Fruit fly (Drosophila melanogaster) S2 (cell line): Measurements from ENCODE around the gene GlcAT-S.

Source experiments
- CG8478 ChIP-seq: fragments of >200 bp; optimal IDR thresholded peaks from 2 replicates; lab custom pipeline; 2018
- CTCF ChIP-seq, 2 experiments: fragments of >200 bp; optimal IDR thresholded peaks; 2 replicates each; lab custom pipeline; 2018

The GlcAT-S gene

DNA sequence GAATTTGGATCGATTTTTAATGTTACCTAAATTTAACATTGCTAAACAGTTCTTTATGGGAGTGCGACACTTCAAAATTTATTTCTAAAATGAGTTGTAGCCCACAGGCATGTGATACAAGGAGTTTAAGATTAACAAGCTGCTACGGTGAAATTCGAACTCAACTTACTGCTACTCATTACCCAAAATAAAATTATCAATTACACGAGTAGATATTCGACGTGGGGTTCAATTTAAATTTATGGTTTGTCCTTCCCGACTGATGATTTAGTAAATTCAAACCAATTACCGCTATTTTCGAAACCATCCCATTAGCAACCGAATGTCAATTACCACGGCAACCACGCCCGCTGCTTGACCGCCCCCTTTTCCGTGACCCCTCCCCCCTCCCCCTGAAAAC is 8.9 kb downstream of the GlcAT-S start, which contains the start of gene CG31882:
Gene CG31882 (minus strand): TSS at position 101 of the 400 bp plus-strand sequence.
- TF ChIP-seq CTCF (optimal IDR thresholded peaks at IDR 0.05; lab: Kevin White, UChicago): no peak
- TF ChIP-seq CG8478: no peak

DNA sequence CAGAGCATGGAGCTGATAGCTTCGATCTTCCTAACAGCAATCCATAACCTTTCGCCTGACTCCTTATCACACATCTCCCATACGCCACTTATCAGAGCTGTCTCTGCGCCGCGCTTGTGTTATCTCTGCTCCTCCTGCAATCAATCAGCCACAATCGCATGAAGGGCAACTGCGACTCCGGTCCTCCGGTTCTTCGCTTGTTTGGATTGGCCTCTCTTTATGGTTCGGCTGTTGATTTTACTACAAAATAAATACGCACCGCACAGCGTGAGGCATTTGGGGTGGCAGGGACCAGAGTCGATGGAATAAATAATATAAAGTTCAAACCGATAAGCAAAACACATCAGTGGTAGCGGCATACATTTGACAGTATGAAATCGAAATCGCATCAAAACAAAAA is 16.8 kb downstream of the GlcAT-S start:
- TF ChIP-seq CTCF (optimal IDR thresholded peaks at IDR 0.05; lab: Kevin White, UChicago): no peak
- TF ChIP-seq CG8478: no peak

DNA sequence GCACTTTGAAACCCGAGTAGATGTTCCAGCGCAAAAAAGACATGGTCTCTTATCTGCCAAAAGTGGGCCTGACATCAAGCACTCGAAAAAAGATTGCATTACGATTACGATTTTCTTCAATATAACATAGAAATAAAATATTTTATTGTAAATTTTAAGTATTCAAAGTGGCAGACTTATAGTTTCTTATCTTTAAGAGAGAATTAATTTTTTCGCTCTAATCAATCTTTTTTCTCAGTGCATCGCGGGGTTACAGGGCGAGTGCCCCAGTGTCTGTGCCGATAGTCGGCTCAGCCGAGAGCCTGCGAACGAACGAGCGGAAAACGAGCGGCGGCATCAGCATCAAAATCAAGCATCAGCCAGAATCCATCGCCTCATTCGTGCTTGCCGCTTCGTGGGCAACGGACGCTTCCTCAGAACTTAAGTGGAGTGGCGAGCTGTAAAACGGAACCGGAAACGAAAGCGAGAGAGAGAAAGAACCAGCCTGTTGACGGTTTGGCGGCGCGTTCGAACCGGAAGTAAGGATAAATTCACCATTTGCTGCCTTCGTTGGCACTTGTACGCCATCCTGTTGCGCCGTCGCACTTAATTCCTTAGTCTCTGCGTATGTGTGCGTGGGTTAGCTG is 17.7 kb downstream of the GlcAT-S start, which contains the start of gene Apoltp:
Gene Apoltp (plus strand): TSS at position 369 of the 626 bp plus-strand sequence.
- no peak for TF ChIP-seq CG8478
- TF ChIP-seq CTCF (optimal IDR thresholded peaks at IDR 0.05; lab: Kevin White, UChicago): no peak

DNA sequence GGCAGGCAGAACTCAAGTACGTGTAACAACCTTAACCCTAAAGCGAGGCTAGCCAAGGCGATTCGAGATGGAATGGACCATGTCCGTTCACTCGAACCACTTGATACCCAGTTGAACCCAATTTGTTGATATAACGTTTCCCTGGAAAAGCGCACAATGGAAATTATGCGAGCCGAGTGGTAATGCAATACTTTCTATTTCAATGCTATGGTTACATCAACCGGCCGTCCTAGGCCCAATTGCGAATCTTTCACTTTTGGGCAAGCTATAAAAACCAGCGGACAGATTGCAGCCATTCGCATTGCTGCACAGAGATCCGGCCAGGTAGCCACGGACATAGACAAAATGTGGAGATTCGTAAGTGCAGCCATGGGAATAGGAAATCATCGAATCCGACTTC is 40.0 kb downstream of the GlcAT-S start, which contains the start of gene CG33299:
Gene CG33299 (plus strand): TSS at position 301 of the 400 bp plus-strand sequence.
- no peak for TF ChIP-seq CG8478
- TF ChIP-seq CTCF (optimal IDR thresholded peaks at IDR 0.05; lab: Kevin White, UChicago): no peak

DNA sequence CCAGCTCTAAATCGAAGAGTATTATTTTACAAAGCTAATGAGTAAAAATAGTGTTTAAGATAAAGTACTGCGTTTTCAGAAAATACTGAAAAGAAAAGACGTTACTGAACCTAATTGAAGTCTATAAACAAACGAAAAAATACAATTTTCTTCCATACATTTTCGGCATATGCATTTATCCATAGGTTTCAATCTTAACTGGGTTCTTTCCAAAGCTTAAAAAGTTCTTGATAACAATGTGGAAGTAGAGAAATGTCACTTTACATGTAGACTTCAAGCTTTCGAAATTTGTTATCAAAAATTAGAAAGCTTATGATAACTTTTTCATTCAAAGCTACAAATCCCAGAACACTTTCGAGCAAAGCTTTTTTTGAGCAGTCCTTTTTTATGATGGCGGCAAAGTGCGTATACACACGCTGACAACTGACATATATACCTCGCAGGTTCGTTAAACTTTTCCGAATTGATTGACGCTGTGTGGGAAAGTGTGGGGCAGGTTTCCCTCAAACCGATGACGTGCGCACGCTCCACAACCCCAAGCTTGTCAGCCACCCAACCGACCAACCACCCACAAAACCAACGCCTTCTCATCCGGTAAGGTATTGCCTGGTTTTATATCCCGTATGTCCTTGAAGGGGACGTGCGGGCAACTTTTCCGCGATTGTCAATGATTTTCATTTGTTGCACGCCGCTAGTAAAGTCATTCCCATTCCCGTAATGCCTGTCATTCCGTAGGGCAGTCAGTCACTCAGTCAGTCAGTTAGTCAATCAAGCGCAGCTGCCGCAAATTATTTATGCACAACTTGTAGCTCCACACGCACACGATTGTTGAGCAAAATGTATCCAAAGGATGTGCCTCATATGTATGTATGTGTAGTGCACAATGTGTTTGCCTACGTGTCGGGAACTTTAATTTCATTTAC is 41.3 kb downstream of the GlcAT-S start:
- TF ChIP-seq CG8478 (no peak), CTCF (optimal IDR thresholded peaks at IDR 0.05; lab: Kevin White, UChicago) (no peak)

DNA sequence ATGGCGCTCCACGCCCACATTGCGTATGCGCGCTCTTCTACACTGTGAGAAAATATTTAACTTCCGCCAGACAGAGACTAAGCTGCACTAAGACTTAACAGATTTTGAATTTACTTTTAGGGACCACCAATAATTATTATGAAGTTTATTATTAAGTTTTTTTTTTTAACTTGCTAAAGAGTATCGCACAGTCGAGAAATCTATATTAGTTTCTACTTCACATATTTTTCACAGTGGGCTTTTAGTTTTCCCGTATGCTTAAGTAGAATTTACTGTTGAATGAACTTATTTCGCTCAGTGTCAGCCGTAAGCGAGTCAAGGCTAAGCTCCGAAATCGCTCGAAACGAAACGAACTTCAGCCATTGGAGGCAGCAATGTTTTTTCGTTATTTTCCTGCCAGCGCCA is 44.2 kb downstream of the GlcAT-S start:
- TF ChIP-seq CG8478: no peak
- no peak for TF ChIP-seq CTCF (optimal IDR thresholded peaks at IDR 0.05; lab: Kevin White, UChicago)

DNA sequence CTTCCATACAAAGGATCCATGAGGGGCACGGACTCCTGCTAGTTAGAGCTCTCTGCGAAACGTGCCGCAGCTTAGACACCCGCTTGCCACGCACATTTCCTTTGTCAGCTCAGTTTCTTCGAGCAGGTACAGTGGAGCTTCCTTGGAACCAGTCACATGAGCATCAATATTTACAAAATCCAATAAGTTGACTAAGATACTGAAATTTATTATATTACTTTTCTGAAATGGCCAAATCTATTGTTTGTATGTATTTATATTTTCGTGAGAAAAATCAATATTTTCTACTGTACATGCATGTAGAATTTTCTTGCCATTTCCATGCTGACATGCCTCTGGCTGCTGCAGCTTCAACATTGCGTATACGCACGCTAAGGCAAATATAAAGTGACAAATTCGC is 46.7 kb downstream of the GlcAT-S start:
- TF ChIP-seq CTCF (optimal IDR thresholded peaks at IDR 0.05; lab: Kevin White, UChicago) (no peak), CG8478 (no peak)

DNA sequence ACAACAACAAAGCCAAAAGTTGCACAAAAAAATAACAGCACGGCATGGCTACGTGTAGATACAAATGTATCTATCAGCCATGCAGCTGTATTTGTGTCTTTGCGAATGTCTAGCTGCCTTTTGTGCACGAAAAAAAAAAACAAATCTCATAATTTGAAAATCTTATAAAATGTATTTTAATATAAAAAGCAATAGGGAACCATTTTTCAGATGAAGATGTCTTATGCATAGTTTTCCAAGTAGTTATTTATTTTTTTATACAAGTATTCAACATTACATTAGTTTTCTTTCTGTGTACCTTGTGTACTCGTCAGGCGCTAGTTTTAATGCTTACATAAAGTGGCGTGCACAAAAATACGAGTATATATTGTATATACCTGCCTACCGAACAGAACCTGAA is 53.1 kb downstream of the GlcAT-S start:
- no peak for TF ChIP-seq CG8478
- TF ChIP-seq CTCF (optimal IDR thresholded peaks at IDR 0.05; lab: Kevin White, UChicago): no peak

DNA sequence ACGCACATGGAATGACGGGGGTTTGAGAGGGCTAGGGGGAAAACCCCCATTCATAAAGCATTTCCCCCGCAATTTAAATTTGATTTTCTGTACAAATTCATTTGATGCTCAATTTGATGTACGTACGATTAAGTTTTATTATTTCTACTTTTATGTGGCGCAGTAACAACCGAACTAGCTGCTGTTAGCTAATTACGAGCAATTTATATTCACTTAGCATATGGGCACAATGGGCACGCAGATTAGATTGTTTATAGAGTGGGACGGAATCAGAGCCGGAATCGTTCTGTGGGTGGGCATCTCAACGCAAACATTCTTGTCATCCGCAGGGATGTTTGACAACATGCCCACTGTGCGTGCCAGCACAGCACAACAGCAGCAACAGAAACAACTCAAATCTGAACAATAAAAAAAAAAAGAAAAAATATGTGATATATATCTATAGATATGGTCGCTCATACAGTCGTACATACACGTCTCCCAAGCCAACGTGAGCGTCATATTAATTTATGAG is 54.7 kb downstream of the GlcAT-S start:
- no peak for TF ChIP-seq CTCF (optimal IDR thresholded peaks at IDR 0.05; lab: Kevin White, UChicago)
- TF ChIP-seq CG8478: no peak

DNA sequence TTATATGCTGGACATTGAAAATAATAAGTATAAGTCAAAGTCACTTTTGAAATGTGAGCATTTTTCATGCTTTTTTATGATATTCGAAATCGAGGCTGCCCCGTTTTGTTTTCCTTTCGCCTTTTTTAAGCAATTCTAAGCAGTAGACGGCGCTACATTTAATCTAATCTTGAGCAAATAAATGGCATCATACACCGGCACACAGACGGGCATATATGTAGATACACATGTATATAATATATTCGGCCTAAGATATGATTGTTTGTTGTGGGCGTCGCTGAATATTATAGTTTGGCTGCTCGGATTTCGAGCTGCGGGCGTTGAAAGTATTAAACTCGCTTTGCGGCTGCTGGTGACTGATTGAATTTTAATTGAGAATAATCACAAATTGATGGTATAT is 56.0 kb downstream of the GlcAT-S start:
- TF ChIP-seq CTCF (optimal IDR thresholded peaks at IDR 0.05; lab: Kevin White, UChicago) (no peak), CG8478 (no peak)
